Worm (Caenorhabditis elegans) whole organism, midembryonic: Measurements from ENCODE around the gene F22B7.1.

ENCODE experiments used
- T22C8.4 ChIP-seq: fragments of 200-800 bp; sonication (Bioruptor generic); IDR thresholded peaks from 2 replicates; pipeline ENCODE4 v1.3.6; 2022; ENCODE audit warnings: missing genetic modification characterization, missing compliant biosample characterization
- flt-1 ChIP-seq: fragments of 200-800 bp; sonication (Bioruptor generic); IDR thresholded peaks from 2 replicates; pipeline ENCODE4 v1.3.6; 2022; ENCODE audit warnings: missing genetic modification characterization, missing compliant biosample characterization
- ref-1 ChIP-seq: fragments of 200-800 bp; sonication (Bioruptor generic); conservative IDR thresholded peaks from 2 replicates; pipeline ENCODE4 v1.3.6; 2022; ENCODE audit warnings: missing genetic modification reagents, missing genetic modification characterization, missing compliant biosample characterization

DNA sequence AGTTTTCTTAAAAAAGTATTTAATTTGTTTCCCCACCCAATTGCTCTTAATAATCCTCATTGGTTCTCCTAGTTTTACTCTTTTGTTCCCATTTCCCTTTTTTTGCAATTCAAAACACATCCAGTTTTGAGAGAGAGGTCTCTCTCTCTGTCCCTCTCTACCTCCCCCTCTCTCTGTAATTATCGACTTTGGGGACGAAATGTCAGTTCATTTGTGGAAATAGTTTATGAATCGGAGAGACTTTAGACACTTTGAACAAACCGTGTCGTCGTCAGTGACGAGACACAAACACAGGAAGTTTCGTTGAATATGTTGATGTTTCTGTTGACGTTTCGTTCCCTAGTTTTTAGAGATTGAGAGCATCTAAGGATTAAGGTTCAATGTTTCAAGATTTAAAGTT is 2.0 kb upstream of the F22B7.1 start:
- TF ChIP-seq ref-1 (GFP tag; lab: Robert Waterston, UW) (no peak), T22C8.4 (GFP tag; lab: Robert Waterston, UW) (no peak), flt-1 (GFP tag; lab: Robert Waterston, UW) (no peak)
